Worm (Caenorhabditis elegans) whole organism, L2 larva: ENCODE results near the gene exos-7.
A peak's percentile ranks its signal among the peaks of the same experiment; 100 is the strongest.

Source experiments
- C34F6.9 ChIP-seq: fragments of 150-350 bp; optimal IDR thresholded peaks from 2 replicates; lab custom pipeline; 2014; ENCODE audit warnings: missing biosample characterization, missing genetic modification characterization
- F13H6.1 ChIP-seq: sonication (generic microtip); optimal IDR thresholded peaks from 2 replicates; lab custom pipeline; 2016; ENCODE audit warnings: missing genetic modification characterization, missing compliant biosample characterization
- R02D3.7 ChIP-seq: fragments of 150-350 bp; optimal IDR thresholded peaks from 2 replicates; lab custom pipeline; 2014; ENCODE audit warnings: missing biosample characterization, missing genetic modification characterization
- Y55F3AM.14 ChIP-seq: fragments of 200-800 bp; sonication (Bioruptor generic); optimal IDR thresholded peaks from 2 replicates; lab custom pipeline; 2018; ENCODE audit warnings: mild to moderate bottlenecking, missing genetic modification characterization, missing compliant biosample characterization
- ZK546.5 ChIP-seq: sonication (generic microtip); optimal IDR thresholded peaks from 2 replicates; lab custom pipeline; 2017; ENCODE audit warnings: missing biosample characterization, missing genetic modification characterization
- alr-1 ChIP-seq: fragments of 150-350 bp; optimal IDR thresholded peaks from 2 replicates; lab custom pipeline; 2014; ENCODE audit warnings: missing biosample characterization, missing genetic modification characterization
- aly-2 ChIP-seq: fragments of 150-350 bp; optimal IDR thresholded peaks from 2 replicates; lab custom pipeline; 2014; ENCODE audit warnings: missing biosample characterization, missing genetic modification characterization
- ama-1 ChIP-seq: fragments of 150-350 bp; optimal IDR thresholded peaks from 2 replicates; lab custom pipeline; 2018; ENCODE audit warnings: inconsistent platforms
- blmp-1 ChIP-seq: sonication (generic microtip); optimal IDR thresholded peaks from 2 replicates; lab custom pipeline; 2017; ENCODE audit warnings: missing genetic modification characterization, mild to moderate bottlenecking, missing compliant biosample characterization, antibody characterized with exemption, moderate library complexity; ENCODE audit not compliant: insufficient read depth
- ceh-16 ChIP-seq: fragments of 150-350 bp; optimal IDR thresholded peaks from 2 replicates; lab custom pipeline; 2014; ENCODE audit warnings: missing biosample characterization, missing genetic modification characterization
- ceh-82 ChIP-seq: fragments of 150-350 bp; optimal IDR thresholded peaks from 2 replicates; lab custom pipeline; 2014; ENCODE audit warnings: missing biosample characterization, missing genetic modification characterization
- crh-2 ChIP-seq: sonication (generic microtip); optimal IDR thresholded peaks from 2 replicates; lab custom pipeline; 2017; ENCODE audit warnings: missing biosample characterization, missing genetic modification characterization
- dmd-4 ChIP-seq: sonication (generic microtip); optimal IDR thresholded peaks from 2 replicates; lab custom pipeline; 2017; ENCODE audit warnings: missing biosample characterization, missing genetic modification characterization
- egl-27 ChIP-seq: sonication (generic microtip); optimal IDR thresholded peaks from 3 replicates; lab custom pipeline; 2017; ENCODE audit warnings: missing biosample characterization, missing genetic modification reagents, missing genetic modification characterization
- elt-1 ChIP-seq: fragments of 150-350 bp; optimal IDR thresholded peaks from 2 replicates; lab custom pipeline; 2014; ENCODE audit warnings: missing biosample characterization, missing genetic modification characterization
- elt-3 ChIP-seq: sonication (generic microtip); optimal IDR thresholded peaks from 2 replicates; lab custom pipeline; 2017; ENCODE audit warnings: missing biosample characterization, missing genetic modification characterization
- fos-1 ChIP-seq: fragments of 150-350 bp; optimal IDR thresholded peaks from 2 replicates; lab custom pipeline; 2014; ENCODE audit warnings: missing biosample characterization, missing genetic modification characterization
- gmeb-1 ChIP-seq: fragments of 150-350 bp; optimal IDR thresholded peaks from 2 replicates; lab custom pipeline; 2014; ENCODE audit warnings: missing biosample characterization, missing genetic modification characterization
- lin-11 ChIP-seq: fragments of 150-350 bp; sonication (generic microtip); optimal IDR thresholded peaks from 2 replicates; lab custom pipeline; 2014; ENCODE audit warnings: missing biosample characterization, missing genetic modification characterization, inconsistent platforms, mixed read lengths
- lin-13 ChIP-seq: fragments of 150-350 bp; optimal IDR thresholded peaks from 2 replicates; lab custom pipeline; 2014; ENCODE audit warnings: missing biosample characterization, missing genetic modification reagents, missing genetic modification characterization
- lin-39 ChIP-seq: fragments of 150-350 bp; optimal IDR thresholded peaks from 2 replicates; lab custom pipeline; 2014; ENCODE audit warnings: missing biosample characterization, missing genetic modification reagents, missing genetic modification characterization
- lsy-2 ChIP-seq, 2 experiments: fragments of 150-350 bp in 1 of 2; sonication (generic microtip) in 1 of 2; optimal IDR thresholded peaks; 2 replicates each; lab custom pipeline; 2014 to 2017; ENCODE audit warnings: missing biosample characterization in 2 of 2, missing genetic modification characterization in 2 of 2
- mab-5 ChIP-seq: fragments of 150-350 bp; optimal IDR thresholded peaks from 2 replicates; lab custom pipeline; 2014; ENCODE audit warnings: missing biosample characterization, missing genetic modification characterization
- mbf-1 ChIP-seq: sonication (generic microtip); optimal IDR thresholded peaks from 2 replicates; lab custom pipeline; 2017; ENCODE audit warnings: missing biosample characterization, missing genetic modification characterization
- mdl-1 ChIP-seq, 2 experiments: fragments of 150-350 bp in 1 of 2; sonication (generic microtip) in 1 of 2; optimal IDR thresholded peaks; 2 replicates each; lab custom pipeline; 2017; ENCODE audit warnings: missing biosample characterization in 2 of 2, missing genetic modification characterization in 2 of 2
- nhr-10 ChIP-seq: sonication (generic microtip); optimal IDR thresholded peaks from 2 replicates; lab custom pipeline; 2017; ENCODE audit warnings: missing biosample characterization, missing genetic modification characterization
- nhr-11 ChIP-seq: fragments of 150-350 bp; optimal IDR thresholded peaks from 2 replicates; lab custom pipeline; 2014; ENCODE audit warnings: missing biosample characterization, missing genetic modification characterization
- nhr-129 ChIP-seq: fragments of 150-350 bp; optimal IDR thresholded peaks from 2 replicates; lab custom pipeline; 2014; ENCODE audit warnings: missing biosample characterization, missing genetic modification characterization
- nhr-21 ChIP-seq: fragments of 150-350 bp; optimal IDR thresholded peaks from 2 replicates; lab custom pipeline; 2014; ENCODE audit warnings: missing biosample characterization, missing genetic modification characterization
- nhr-23 ChIP-seq: fragments of 150-350 bp; optimal IDR thresholded peaks from 2 replicates; lab custom pipeline; 2014; ENCODE audit warnings: missing biosample characterization, missing genetic modification reagents, missing genetic modification characterization
- nhr-237 ChIP-seq: fragments of 150-350 bp; optimal IDR thresholded peaks from 2 replicates; lab custom pipeline; 2014; ENCODE audit warnings: missing biosample characterization, missing genetic modification characterization
- nhr-25 ChIP-seq: fragments of 150-350 bp; sonication (generic microtip); optimal IDR thresholded peaks from 3 replicates; lab custom pipeline; 2014; ENCODE audit warnings: missing biosample characterization, missing genetic modification characterization
- nhr-6 ChIP-seq: fragments of 150-350 bp; optimal IDR thresholded peaks from 2 replicates; lab custom pipeline; 2014; ENCODE audit warnings: missing biosample characterization, missing genetic modification characterization
- nhr-77 ChIP-seq: fragments of 150-350 bp; optimal IDR thresholded peaks from 2 replicates; lab custom pipeline; 2014; ENCODE audit warnings: missing biosample characterization, missing genetic modification characterization
- peb-1 ChIP-seq: fragments of 150-350 bp; optimal IDR thresholded peaks from 2 replicates; lab custom pipeline; 2014; ENCODE audit warnings: missing biosample characterization, missing genetic modification characterization
- sem-4 ChIP-seq: fragments of 150-350 bp; optimal IDR thresholded peaks from 2 replicates; lab custom pipeline; 2014; ENCODE audit warnings: missing biosample characterization, missing genetic modification reagents, missing genetic modification characterization
- skn-1 ChIP-seq: sonication (generic microtip); optimal IDR thresholded peaks from 2 replicates; lab custom pipeline; 2017; ENCODE audit warnings: missing biosample characterization, missing genetic modification characterization
- sma-3 ChIP-seq: sonication (generic microtip); optimal IDR thresholded peaks from 2 replicates; lab custom pipeline; 2016; ENCODE audit warnings: missing genetic modification reagents, missing genetic modification characterization, missing compliant biosample characterization
- sma-9 ChIP-seq, 2 experiments: fragments of 150-350 bp in 1 of 2; sonication (generic microtip) in 1 of 2; optimal IDR thresholded peaks; 2 replicates each; lab custom pipeline; 2014 to 2016; ENCODE audit warnings: missing genetic modification characterization in 2 of 2, mild to moderate bottlenecking in 1 of 2, missing biosample characterization in 1 of 2, missing compliant biosample characterization in 1 of 2, missing genetic modification reagents in 1 of 2, moderate library complexity in 1 of 2
- snpc-4 ChIP-seq: fragments of 150-350 bp; optimal IDR thresholded peaks from 2 replicates; lab custom pipeline; 2014; ENCODE audit warnings: missing biosample characterization, missing genetic modification characterization
- unc-39 ChIP-seq: fragments of 150-350 bp; optimal IDR thresholded peaks from 2 replicates; lab custom pipeline; 2014; ENCODE audit warnings: missing biosample characterization, missing genetic modification characterization
- unc-55 ChIP-seq: fragments of 150-350 bp; sonication (generic microtip); optimal IDR thresholded peaks from 3 replicates; lab custom pipeline; 2014; ENCODE audit warnings: missing biosample characterization, missing genetic modification reagents, missing genetic modification characterization
- unc-62 ChIP-seq: fragments of 150-350 bp; optimal IDR thresholded peaks from 2 replicates; lab custom pipeline; 2014; ENCODE audit warnings: missing biosample characterization, missing genetic modification reagents, missing genetic modification characterization
- zag-1 ChIP-seq: fragments of 150-350 bp; optimal IDR thresholded peaks from 2 replicates; lab custom pipeline; 2014; ENCODE audit warnings: missing biosample characterization, missing genetic modification characterization
- ztf-1 ChIP-seq: fragments of 200-800 bp; sonication (Bioruptor generic); conservative IDR thresholded peaks from 2 replicates; pipeline ENCODE4 v1.3.6; 2022; ENCODE audit warnings: missing genetic modification characterization, missing compliant biosample characterization
- ztf-11 ChIP-seq: sonication (generic microtip); optimal IDR thresholded peaks from 2 replicates; lab custom pipeline; 2017; ENCODE audit warnings: missing biosample characterization, missing genetic modification characterization
- ztf-4 ChIP-seq: fragments of 150-350 bp; optimal IDR thresholded peaks from 2 replicates; lab custom pipeline; 2014; ENCODE audit warnings: missing biosample characterization, missing genetic modification characterization

Gene exos-7

DNA sequence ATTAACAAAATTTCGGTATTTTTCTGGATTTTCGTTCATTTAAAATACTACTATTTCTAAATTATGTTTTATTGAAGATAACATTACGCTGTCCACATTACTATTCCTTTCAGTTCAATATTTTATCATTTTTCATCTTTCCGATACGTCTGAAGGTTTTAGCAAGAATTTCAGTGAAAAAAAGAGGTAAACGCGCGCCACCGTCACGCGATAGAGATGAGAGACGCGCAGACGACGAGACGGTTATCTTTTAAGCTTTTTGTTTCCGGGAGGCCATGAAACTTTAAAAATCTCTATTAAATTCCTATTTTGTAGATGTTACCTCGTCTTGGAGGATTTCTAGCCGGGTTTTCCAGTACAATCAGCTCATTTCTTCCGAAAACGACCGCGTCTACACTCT is 900 bp upstream of the exos-7 start, which contains the start of gene mrps-12:
Gene mrps-12, plus strand, starts transcription at position 316 of the 400 bp plus-strand sequence.
- peak; percentile 4 for TF ChIP-seq nhr-25
- peak; percentile 54 for TF ChIP-seq C34F6.9 (tag; lab: Kevin White, UChicago)
- peak; percentile 8 for TF ChIP-seq unc-55 (GFP tag; lab: Kevin White, UChicago)
- peak in 1 of 2 experiments; percentile 42 for TF ChIP-seq lsy-2 (tag; optimal IDR thresholded peaks at IDR 0.05; lab: Kevin White, UChicago)
- TF ChIP-seq dmd-4 (tag; lab: Kevin White, UChicago) = no peak

DNA sequence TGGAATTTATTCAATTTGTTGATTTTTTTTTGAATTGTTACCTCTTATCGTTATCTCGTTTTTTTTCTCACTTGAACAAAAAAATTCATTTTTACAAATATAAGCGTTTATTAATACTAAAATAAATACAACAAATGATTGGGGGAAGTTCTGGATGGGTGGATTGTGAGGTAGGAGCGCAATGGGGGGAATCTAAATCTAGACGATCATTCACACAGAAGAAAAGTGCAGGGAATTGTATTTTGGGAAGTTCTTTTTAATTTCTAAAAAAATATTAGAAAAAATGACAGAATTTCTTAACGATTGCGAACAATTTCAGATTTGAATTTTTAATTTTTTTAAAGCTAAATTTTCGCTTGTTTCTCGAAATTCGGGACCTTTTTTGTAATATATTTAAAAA is 2.8 kb downstream of the exos-7 start:
- TF ChIP-seq blmp-1 (tag; lab: Kevin White, UChicago) = no peak
- TF ChIP-seq lin-11 (tag; lab: Kevin White, UChicago) = no peak
- TF ChIP-seq unc-55 (GFP tag; lab: Kevin White, UChicago) = no peak
- TF ChIP-seq R02D3.7 (tag; lab: Kevin White, UChicago) = no peak
- TF ChIP-seq mdl-1 (tag; optimal IDR thresholded peaks at IDR 0.05; lab: Kevin White, UChicago) = no peak

DNA sequence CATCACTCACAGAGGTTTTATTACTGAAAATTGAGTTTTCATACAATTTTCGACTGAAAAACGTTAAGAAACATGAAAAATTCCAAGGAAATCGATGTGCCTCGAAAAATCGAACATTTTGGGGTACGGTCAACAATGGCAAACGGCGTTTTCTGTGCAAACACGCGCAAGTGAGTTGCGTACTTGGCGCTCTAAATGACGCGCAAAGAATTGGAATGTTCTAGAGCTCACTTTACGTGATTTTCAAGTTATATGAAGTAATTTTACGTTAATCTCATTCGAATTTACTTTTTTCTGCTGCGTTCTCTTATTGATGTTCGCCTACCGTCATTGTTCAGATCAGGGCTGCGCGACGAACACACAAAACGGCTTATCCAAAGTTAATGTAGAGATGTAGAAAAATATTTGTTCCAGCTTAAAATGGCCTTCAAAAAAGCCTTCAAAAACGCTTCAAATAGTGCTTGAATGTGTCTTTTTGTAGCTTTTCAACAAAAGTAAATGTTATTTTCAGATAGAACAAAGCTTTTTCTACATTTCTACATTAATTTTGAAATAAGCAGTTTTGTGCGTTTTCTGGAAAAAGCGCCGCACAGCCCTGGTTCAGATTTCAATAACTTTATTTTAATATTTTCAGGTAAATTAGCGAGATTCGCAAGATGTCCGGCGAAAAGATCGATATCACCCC is 7.0 kb downstream of the exos-7 start, which contains the start of the genes F31D4.2 and fkb-6:
Gene F31D4.2, minus strand, starts transcription at position 23 of the 685 bp plus-strand sequence.
Gene fkb-6, plus strand, starts transcription at position 635 of the 685 bp plus-strand sequence.
- TF ChIP-seq skn-1 (tag; lab: Kevin White, UChicago) (no peak), unc-39 (tag; lab: Kevin White, UChicago) (no peak), alr-1 (no peak), nhr-129 (tag; lab: Kevin White, UChicago) (peak; percentile 83), snpc-4 (tag; lab: Kevin White, UChicago) (peak; percentile 56), lsy-2 (tag; optimal IDR thresholded peaks at IDR 0.05; lab: Kevin White, UChicago) (peak; percentile 93 to 98), nhr-21 (tag; lab: Kevin White, UChicago) (peak; percentile 21), unc-62 (no peak), ama-1 (peak; percentile 81), nhr-237 (tag; lab: Kevin White, UChicago) (no peak), dmd-4 (tag; lab: Kevin White, UChicago) (no peak), nhr-11 (no peak), ztf-11 (no peak), lin-11 (tag; lab: Kevin White, UChicago) (peak; percentile 54), mbf-1 (tag; lab: Kevin White, UChicago) (no peak), ZK546.5 (tag; lab: Kevin White, UChicago) (no peak), lin-13 (GFP tag; lab: Kevin White, UChicago) (peak; percentile 62), unc-55 (GFP tag; lab: Kevin White, UChicago) (peak; percentile 92), aly-2 (no peak), elt-3 (tag; lab: Kevin White, UChicago) (no peak), Y55F3AM.14 (GFP tag; lab: Kevin White, UChicago) (no peak), egl-27 (tag; lab: Kevin White, UChicago) (peak; percentile 30), sma-3 (GFP tag; lab: Kevin White, UChicago) (peak; percentile 75), nhr-10 (no peak), ceh-82 (tag; lab: Kevin White, UChicago) (no peak), F13H6.1 (tag; lab: Kevin White, UChicago) (peak; percentile 64), ztf-4 (tag; lab: Kevin White, UChicago) (peak; percentile 62), C34F6.9 (tag; lab: Kevin White, UChicago) (peak; percentile 93), blmp-1 (tag; lab: Kevin White, UChicago) (no peak), crh-2 (tag; lab: Kevin White, UChicago) (peak; percentile 77), nhr-6 (tag; lab: Kevin White, UChicago) (no peak), sem-4 (peak; percentile 1), nhr-25 (peak; percentile 22), elt-1 (tag; lab: Kevin White, UChicago) (no peak), ceh-16 (tag; lab: Kevin White, UChicago) (no peak), ztf-1 (GFP tag; lab: Robert Waterston, UW) (no peak), nhr-77 (tag; lab: Kevin White, UChicago) (no peak), mab-5 (tag; lab: Kevin White, UChicago) (peak; percentile 33), fos-1 (tag; lab: Kevin White, UChicago) (peak; percentile 41), zag-1 (tag; lab: Kevin White, UChicago) (peak; percentile 25), nhr-23 (tag; lab: Kevin White, UChicago) (no peak), mdl-1 (tag; optimal IDR thresholded peaks at IDR 0.05; lab: Kevin White, UChicago) (no peak), R02D3.7 (tag; lab: Kevin White, UChicago) (no peak), gmeb-1 (tag; lab: Kevin White, UChicago) (peak; percentile 69), sma-9 (GFP tag; optimal IDR thresholded peaks at IDR 0.05; lab: Kevin White, UChicago) (peak; percentile 58), sma-9 (tag; optimal IDR thresholded peaks at IDR 0.05; lab: Kevin White, UChicago) (no peak), lin-39 (no peak), peb-1 (tag; lab: Kevin White, UChicago) (no peak)
